Worm (Caenorhabditis elegans) whole organism, mixed stage, embryonic: ENCODE data around the gene F41C3.1.

Experiments used
- M03D4.4 ChIP-seq: sonication (generic microtip); optimal IDR thresholded peaks from 2 replicates; lab custom pipeline; 2017; ENCODE audit warnings: mild to moderate bottlenecking, missing genetic modification characterization, missing compliant biosample characterization
- bed-3 ChIP-seq: fragments of 200-800 bp; sonication (Bioruptor generic); optimal IDR thresholded peaks from 3 replicates; lab custom pipeline; 2018; ENCODE audit warnings: mild to moderate bottlenecking, missing genetic modification characterization, moderate library complexity, missing compliant biosample characterization
- ceh-39 ChIP-seq: fragments of 150-350 bp; optimal IDR thresholded peaks from 2 replicates; lab custom pipeline; 2014; ENCODE audit warnings: missing biosample characterization, missing genetic modification characterization
- ceh-43 ChIP-seq: fragments of 200-800 bp; sonication (Bioruptor generic); optimal IDR thresholded peaks from 2 replicates; lab custom pipeline; 2018; ENCODE audit warnings: mild to moderate bottlenecking, missing genetic modification characterization, moderate library complexity, missing compliant biosample characterization
- ceh-83 ChIP-seq: fragments of 200-800 bp; sonication (Bioruptor generic); optimal IDR thresholded peaks from 2 replicates; lab custom pipeline; 2018; ENCODE audit warnings: mild to moderate bottlenecking, missing genetic modification characterization, missing compliant biosample characterization
- ces-1 ChIP-seq: fragments of 150-350 bp; optimal IDR thresholded peaks from 2 replicates; lab custom pipeline; 2014; ENCODE audit warnings: missing biosample characterization, missing genetic modification reagents, missing genetic modification characterization
- cnd-1 ChIP-seq: fragments of 200-800 bp; sonication (Bioruptor generic); optimal IDR thresholded peaks from 2 replicates; lab custom pipeline; 2018; ENCODE audit warnings: mild to moderate bottlenecking, missing genetic modification characterization, missing compliant biosample characterization
- elt-1 ChIP-seq: sonication (generic microtip); optimal IDR thresholded peaks from 2 replicates; lab custom pipeline; 2017; ENCODE audit warnings: missing genetic modification characterization, mild to moderate bottlenecking, missing compliant biosample characterization, antibody characterized with exemption, moderate library complexity, borderline replicate concordance; ENCODE audit not compliant: insufficient read depth
- elt-3 ChIP-seq: fragments of 150-350 bp; optimal IDR thresholded peaks from 2 replicates; lab custom pipeline; 2014; ENCODE audit warnings: missing biosample characterization, missing genetic modification characterization
- flh-1 ChIP-seq: fragments of 200-800 bp; sonication (Bioruptor generic); optimal IDR thresholded peaks from 2 replicates; lab custom pipeline; 2018; ENCODE audit warnings: mild to moderate bottlenecking, missing genetic modification characterization, moderate library complexity, missing compliant biosample characterization
- ham-2 ChIP-seq: fragments of 200-800 bp; sonication (Bioruptor generic); optimal IDR thresholded peaks from 2 replicates; lab custom pipeline; 2018; ENCODE audit warnings: mild to moderate bottlenecking, missing genetic modification characterization, missing compliant biosample characterization
- hlh-1 ChIP-seq: fragments of 150-350 bp; optimal IDR thresholded peaks from 2 replicates; lab custom pipeline; 2014; ENCODE audit warnings: missing biosample characterization, missing genetic modification reagents, missing genetic modification characterization
- lin-13 ChIP-seq: fragments of 150-350 bp; optimal IDR thresholded peaks from 2 replicates; lab custom pipeline; 2014; ENCODE audit warnings: missing biosample characterization, missing genetic modification characterization
- lin-32 ChIP-seq: fragments of 200-800 bp; sonication (Bioruptor generic); optimal IDR thresholded peaks from 2 replicates; lab custom pipeline; 2018; ENCODE audit warnings: mild to moderate bottlenecking, missing genetic modification characterization, missing compliant biosample characterization
- lsy-2 ChIP-seq: fragments of 150-350 bp; optimal IDR thresholded peaks from 2 replicates; lab custom pipeline; 2014; ENCODE audit warnings: missing biosample characterization, missing genetic modification characterization
- mab-5 ChIP-seq: fragments of 150-350 bp; optimal IDR thresholded peaks from 2 replicates; lab custom pipeline; 2014; ENCODE audit warnings: missing biosample characterization, missing genetic modification characterization
- mep-1 ChIP-seq: fragments of 150-350 bp; optimal IDR thresholded peaks from 2 replicates; lab custom pipeline; 2017; ENCODE audit warnings: missing biosample characterization, missing genetic modification reagents, missing genetic modification characterization, inconsistent platforms
- mls-2 ChIP-seq: sonication (generic microtip); optimal IDR thresholded peaks from 2 replicates; lab custom pipeline; 2016; ENCODE audit warnings: mild to moderate bottlenecking, missing genetic modification characterization, moderate library complexity, missing compliant biosample characterization
- nhr-12 ChIP-seq: fragments of 150-350 bp; optimal IDR thresholded peaks from 2 replicates; lab custom pipeline; 2014; ENCODE audit warnings: missing biosample characterization, missing genetic modification characterization
- nhr-2 ChIP-seq: fragments of 150-350 bp; optimal IDR thresholded peaks from 2 replicates; lab custom pipeline; 2014; ENCODE audit warnings: missing biosample characterization, missing genetic modification characterization
- nhr-237 ChIP-seq: fragments of 150-350 bp; optimal IDR thresholded peaks from 2 replicates; lab custom pipeline; 2014; ENCODE audit warnings: missing biosample characterization, missing genetic modification characterization
- nhr-28 ChIP-seq: fragments of 150-350 bp; optimal IDR thresholded peaks from 2 replicates; lab custom pipeline; 2014; ENCODE audit warnings: missing biosample characterization, missing genetic modification characterization
- pha-4 ChIP-seq: fragments of 150-350 bp; optimal IDR thresholded peaks from 2 replicates; lab custom pipeline; 2018; ENCODE audit warnings: missing biosample characterization, missing genetic modification reagents, missing genetic modification characterization
- sem-2 ChIP-seq: fragments of 200-800 bp; sonication (Bioruptor generic); optimal IDR thresholded peaks from 2 replicates; lab custom pipeline; 2018; ENCODE audit warnings: mild to moderate bottlenecking, missing genetic modification characterization, missing compliant biosample characterization
- snpc-4 ChIP-seq: fragments of 150-350 bp; optimal IDR thresholded peaks from 2 replicates; lab custom pipeline; 2014; ENCODE audit warnings: missing biosample characterization, missing genetic modification characterization
- sptf-1 ChIP-seq: sonication (generic microtip); optimal IDR thresholded peaks from 2 replicates; lab custom pipeline; 2017; ENCODE audit warnings: mild to moderate bottlenecking, missing genetic modification characterization, moderate library complexity, missing compliant biosample characterization
- tbx-8 ChIP-seq: fragments of 200-800 bp; sonication (Bioruptor generic); optimal IDR thresholded peaks from 2 replicates; lab custom pipeline; 2018; ENCODE audit warnings: mild to moderate bottlenecking, missing genetic modification characterization, moderate library complexity, missing compliant biosample characterization
- unc-120 ChIP-seq: sonication (generic microtip); optimal IDR thresholded peaks from 2 replicates; lab custom pipeline; 2017; ENCODE audit warnings: missing genetic modification characterization, missing compliant biosample characterization; ENCODE audit not compliant: poor library complexity, severe bottlenecking
- unc-39 ChIP-seq: fragments of 150-350 bp; optimal IDR thresholded peaks from 2 replicates; lab custom pipeline; 2014; ENCODE audit warnings: missing biosample characterization, missing genetic modification characterization
- unc-62 ChIP-seq: fragments of 150-350 bp; optimal IDR thresholded peaks from 2 replicates; lab custom pipeline; 2014; ENCODE audit warnings: missing biosample characterization, missing genetic modification reagents, missing genetic modification characterization
- zip-8 ChIP-seq: fragments of 150-350 bp; optimal IDR thresholded peaks from 2 replicates; lab custom pipeline; 2014; ENCODE audit warnings: missing biosample characterization, missing genetic modification characterization

F41C3.1 gene

DNA sequence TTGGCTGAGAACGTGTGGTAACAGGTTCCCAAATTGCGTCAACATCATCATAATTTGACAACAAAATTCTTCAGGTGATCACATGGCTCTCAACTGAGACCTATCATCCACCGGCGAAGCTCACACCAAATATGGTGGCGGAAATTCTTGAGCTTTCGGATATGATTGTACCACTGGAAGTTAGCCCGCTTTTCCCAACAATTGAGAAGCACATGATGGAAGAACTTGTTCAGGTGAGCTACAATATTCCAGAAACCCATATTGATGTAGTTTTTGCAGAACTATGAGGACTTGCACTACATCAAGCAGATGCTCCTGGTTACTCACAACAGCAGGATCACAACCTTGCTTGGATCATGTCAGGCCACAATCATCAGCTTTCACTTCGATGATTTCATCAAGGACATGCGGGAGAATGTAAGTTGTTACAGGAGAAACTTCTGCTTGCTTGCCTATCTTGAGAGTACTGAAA is at the start of gene F41C3.1:
Gene F41C3.1, plus strand, starts transcription at position 51 of the 472 bp plus-strand sequence.
- no peak for TF ChIP-seq ceh-83 (GFP tag; lab: Kevin White, UChicago)
- TF ChIP-seq cnd-1, result no peak
- TF ChIP-seq nhr-2 (tag; lab: Kevin White, UChicago), result no peak
- no peak for TF ChIP-seq sem-2 (GFP tag; lab: Kevin White, UChicago)
- no peak for TF ChIP-seq nhr-12 (tag; lab: Kevin White, UChicago)
- no peak for TF ChIP-seq hlh-1 (tag; lab: Kevin White, UChicago)
- no peak for TF ChIP-seq snpc-4

DNA sequence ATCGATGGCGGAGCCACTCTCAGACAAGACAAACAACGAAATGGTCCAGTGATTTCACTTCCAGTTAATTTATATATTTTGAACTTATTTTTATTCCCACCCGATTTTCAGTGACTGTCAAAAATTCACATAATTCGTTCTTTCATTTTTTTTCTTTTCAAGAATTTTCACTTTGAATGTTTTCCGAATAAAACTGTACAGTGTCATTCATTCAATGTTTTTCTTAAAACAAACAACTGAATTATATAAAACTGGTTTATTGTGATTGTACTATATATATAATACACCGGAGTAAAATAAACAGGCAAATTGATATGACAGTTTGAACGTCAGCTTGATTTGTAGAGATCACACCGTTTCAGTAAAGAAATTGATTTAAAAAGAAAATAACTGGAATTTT is 49.1 kb upstream of the F41C3.1 start:
- TF ChIP-seq zip-8 (tag; lab: Kevin White, UChicago), result no peak
- TF ChIP-seq bed-3 (GFP tag; lab: Kevin White, UChicago), result no peak
- TF ChIP-seq M03D4.4 (tag; lab: Kevin White, UChicago), result no peak
- no peak for TF ChIP-seq sptf-1 (tag; lab: Kevin White, UChicago)
- no peak for TF ChIP-seq lin-32 (GFP tag; lab: Kevin White, UChicago)
- no peak for TF ChIP-seq snpc-4

DNA sequence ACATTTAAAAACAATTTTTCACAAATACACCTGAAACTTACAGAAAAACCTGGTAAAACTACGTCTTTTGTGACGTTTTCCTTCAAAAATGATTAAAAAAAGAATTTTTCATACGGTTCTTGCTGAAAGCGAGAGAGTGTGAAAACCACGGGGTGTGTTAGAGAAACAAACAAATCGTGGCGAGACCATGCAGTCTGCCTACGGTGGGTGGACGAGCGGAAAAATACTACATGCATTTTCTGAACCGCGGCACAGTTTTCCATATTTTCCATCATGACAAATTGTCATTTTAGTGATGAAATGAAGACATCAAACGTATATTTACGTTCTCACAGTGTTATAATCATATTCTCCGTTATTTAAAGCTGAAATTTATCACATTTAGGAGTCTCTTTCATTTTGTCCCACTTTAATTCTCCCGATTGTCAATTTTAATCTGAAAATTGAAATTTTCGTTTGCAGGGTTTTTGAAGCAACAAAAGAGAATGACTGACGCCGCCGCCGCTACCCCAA is 45.7 kb upstream of the F41C3.1 start, which contains the start of the genes F10G7.9 and tsn-1:
Gene F10G7.9, minus strand, starts transcription at position 127 of the 513 bp plus-strand sequence.
Gene tsn-1, plus strand, starts transcription at position 463 of the 513 bp plus-strand sequence.
- TF ChIP-seq mab-5 (tag; lab: Kevin White, UChicago) (no peak), unc-39 (tag; lab: Kevin White, UChicago) (no peak), lin-13 (tag; lab: Kevin White, UChicago) (peak; percentile 20), ceh-43 (GFP tag; lab: Kevin White, UChicago) (no peak), lsy-2 (tag; lab: Kevin White, UChicago) (peak; percentile 95), nhr-12 (tag; lab: Kevin White, UChicago) (no peak), sem-2 (GFP tag; lab: Kevin White, UChicago) (no peak), mep-1 (tag; lab: Kevin White, UChicago) (peak; percentile 8), mls-2 (tag; lab: Kevin White, UChicago) (no peak), tbx-8 (GFP tag; lab: Kevin White, UChicago) (no peak), nhr-237 (tag; lab: Kevin White, UChicago) (no peak), flh-1 (GFP tag; lab: Kevin White, UChicago) (no peak), ceh-39 (tag; lab: Kevin White, UChicago) (no peak), zip-8 (tag; lab: Kevin White, UChicago) (no peak), pha-4 (tag; lab: Kevin White, UChicago) (peak; percentile 57), nhr-28 (tag; lab: Kevin White, UChicago) (no peak), sptf-1 (tag; lab: Kevin White, UChicago) (no peak), ces-1 (GFP tag; lab: Kevin White, UChicago) (no peak), snpc-4 (no peak)

DNA sequence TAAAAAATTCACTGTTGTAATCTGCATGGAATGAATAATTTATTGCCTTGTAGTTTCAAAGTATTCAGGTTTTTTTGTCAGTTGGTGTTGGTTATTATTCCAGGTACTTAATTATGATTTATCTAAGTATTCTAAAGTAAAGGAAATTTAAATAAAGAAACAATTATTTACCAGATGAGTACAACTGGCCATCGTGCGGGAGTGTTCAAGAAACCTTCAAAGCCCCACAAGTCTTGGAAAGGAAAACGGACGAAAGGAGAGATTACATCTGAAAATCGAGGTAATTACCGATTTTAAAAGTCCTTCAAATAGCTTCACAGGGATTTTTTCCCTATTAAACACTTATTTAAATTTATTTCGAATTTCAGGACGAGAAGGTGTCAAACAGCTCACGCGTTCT is 42.0 kb upstream of the F41C3.1 start, which contains the start of gene tag-151:
Gene tag-151, plus strand, starts transcription at position 158 of the 400 bp plus-strand sequence.
- TF ChIP-seq lin-32 (GFP tag; lab: Kevin White, UChicago), result no peak

DNA sequence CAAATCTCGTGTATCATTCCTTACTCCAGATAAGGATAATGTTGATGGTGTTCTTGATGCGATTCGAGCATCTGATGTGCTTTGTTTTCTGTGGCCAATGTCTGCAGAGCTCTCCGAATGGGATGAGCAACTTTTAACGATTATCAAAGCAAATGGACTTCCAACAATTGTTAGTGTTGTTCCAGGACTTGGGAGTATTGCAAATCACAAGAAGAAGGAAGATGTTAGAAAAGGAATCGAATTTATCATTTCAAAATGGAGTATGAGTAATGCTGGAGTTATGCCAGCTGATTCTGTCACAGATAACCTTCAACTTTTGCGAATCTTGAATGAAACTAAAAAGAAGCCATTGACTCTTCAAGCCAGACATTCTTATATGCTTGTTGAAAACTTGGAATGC is 41.3 kb upstream of the F41C3.1 start:
- TF ChIP-seq snpc-4 (no peak), cnd-1 (no peak), mls-2 (tag; lab: Kevin White, UChicago) (no peak), nhr-12 (tag; lab: Kevin White, UChicago) (no peak), mab-5 (tag; lab: Kevin White, UChicago) (no peak), hlh-1 (tag; lab: Kevin White, UChicago) (no peak), nhr-2 (tag; lab: Kevin White, UChicago) (no peak), unc-120 (tag; lab: Kevin White, UChicago) (no peak), mep-1 (tag; lab: Kevin White, UChicago) (no peak), elt-3 (tag; lab: Kevin White, UChicago) (no peak), elt-1 (tag; lab: Kevin White, UChicago) (no peak), ham-2 (no peak), unc-62 (no peak), zip-8 (tag; lab: Kevin White, UChicago) (no peak), tbx-8 (GFP tag; lab: Kevin White, UChicago) (no peak), lin-13 (tag; lab: Kevin White, UChicago) (no peak)
